Fruit fly (Drosophila melanogaster) S2 (cell line): ENCODE data around the gene Agpat4.

ENCODE experiments used
- CG8478 ChIP-seq: fragments of >200 bp; optimal IDR thresholded peaks from 2 replicates; lab custom pipeline; 2018
- CTCF ChIP-seq, 2 experiments: fragments of >200 bp; optimal IDR thresholded peaks; 2 replicates each; lab custom pipeline; 2018

DNA sequence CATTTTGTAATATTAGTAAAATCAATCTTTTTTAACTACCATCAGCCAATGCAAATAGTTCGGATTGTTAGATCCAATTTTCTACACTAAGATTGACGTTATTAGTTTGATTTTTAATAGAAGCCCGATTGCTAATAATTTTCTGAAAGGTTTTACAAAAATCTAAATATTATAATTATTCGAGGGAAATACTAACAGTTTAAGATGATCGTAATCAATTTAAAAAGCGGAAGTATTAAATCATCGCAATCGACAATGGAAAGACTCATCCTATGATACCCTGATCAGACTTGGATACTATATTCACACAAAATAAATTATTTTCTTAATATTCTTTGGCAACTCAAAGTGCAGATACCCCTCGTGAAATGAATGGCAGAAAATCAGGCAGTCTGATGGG lies 23.5 kb downstream of the Agpat4 start:
- TF ChIP-seq CG8478 (lab: Kevin White, UChicago) (no peak), CTCF (optimal IDR thresholded peaks at IDR 0.05; lab: Kevin White, UChicago) (no peak)
